Fruit fly (Drosophila melanogaster) S2 (cell line): ENCODE results near the gene CG6763.

Experiments used
- CG8478 ChIP-seq: fragments of >200 bp; optimal IDR thresholded peaks from 2 replicates; lab custom pipeline; 2018
- CTCF ChIP-seq, 2 experiments: fragments of >200 bp; optimal IDR thresholded peaks; 2 replicates each; lab custom pipeline; 2018

dm6 chr3R:23333334-23334035 lies 49.7 kb downstream of the CG6763 start:
- no peak for TF ChIP-seq CG8478
- no peak for TF ChIP-seq CTCF (optimal IDR thresholded peaks at IDR 0.05; lab: Kevin White, UChicago)
